Fruit fly (Drosophila melanogaster) whole organism, embryonic: ENCODE data around the gene CecB.

Source experiments
- CG10274 ChIP-seq: fragments of 200-800 bp; sonication (Bioruptor generic); optimal IDR thresholded peaks from 3 replicates; lab custom pipeline; 2017; ENCODE audit warnings: missing biosample characterization, mild to moderate bottlenecking, missing genetic modification characterization
- CG10366 ChIP-seq: fragments of 200-800 bp; sonication (Bioruptor generic); IDR thresholded peaks from 2 replicates; pipeline ENCODE4 v1.3.6; 2022; ENCODE audit warnings: missing biosample characterization, missing genetic modification characterization
- CG10462 ChIP-seq: fragments of 200-800 bp; sonication (Bioruptor generic); optimal IDR thresholded peaks from 2 replicates; lab custom pipeline; 2016; ENCODE audit warnings: missing biosample characterization, missing genetic modification characterization
- CG10979 ChIP-seq: fragments of 200-800 bp; sonication (Bioruptor generic); optimal IDR thresholded peaks from 2 replicates; lab custom pipeline; 2018; ENCODE audit warnings: missing biosample characterization, mild to moderate bottlenecking, missing genetic modification characterization, moderate library complexity
- CG13775 ChIP-seq: fragments of 200-800 bp; sonication (Bioruptor generic); optimal IDR thresholded peaks from 3 replicates; lab custom pipeline; 2017; ENCODE audit warnings: missing biosample characterization, mild to moderate bottlenecking, missing genetic modification characterization
- CG16863 ChIP-seq: fragments of 200-800 bp; sonication (Bioruptor generic); optimal IDR thresholded peaks from 3 replicates; lab custom pipeline; 2016; ENCODE audit warnings: missing biosample characterization, missing genetic modification characterization
- CG2199 ChIP-seq: fragments of 200-800 bp; sonication (Bioruptor generic); IDR thresholded peaks from 3 replicates; pipeline ENCODE4 v1.3.6; 2022; ENCODE audit warnings: missing biosample characterization, missing genetic modification characterization
- CG2202 ChIP-seq: fragments of 200-800 bp; sonication (Bioruptor generic); optimal IDR thresholded peaks from 2 replicates; lab custom pipeline; 2018; ENCODE audit warnings: missing biosample characterization, mild to moderate bottlenecking, missing genetic modification characterization
- CG2712 ChIP-seq: fragments of 200-800 bp; optimal IDR thresholded peaks from 3 replicates; lab custom pipeline; 2019; ENCODE audit warnings: missing biosample characterization, mild to moderate bottlenecking, missing genetic modification characterization, moderate library complexity
- CG2889 ChIP-seq: fragments of 200-800 bp; sonication (Bioruptor generic); IDR thresholded peaks from 3 replicates; pipeline ENCODE4 v1.3.6; 2022; ENCODE audit warnings: missing biosample characterization, missing genetic modification characterization
- CG30403 ChIP-seq: fragments of 200-800 bp; sonication (Bioruptor generic); optimal IDR thresholded peaks from 3 replicates; lab custom pipeline; 2016; ENCODE audit warnings: missing biosample characterization, missing genetic modification characterization
- CG3407 ChIP-seq: fragments of 200-800 bp; sonication (Bioruptor generic); optimal IDR thresholded peaks from 2 replicates; lab custom pipeline; 2018; ENCODE audit warnings: missing biosample characterization, mild to moderate bottlenecking, missing genetic modification characterization
- CG4282 ChIP-seq: fragments of 200-800 bp; sonication (Bioruptor generic); optimal IDR thresholded peaks from 2 replicates; lab custom pipeline; 2016; ENCODE audit warnings: missing biosample characterization, missing genetic modification characterization
- CG4820 ChIP-seq: fragments of 200-800 bp; sonication (Bioruptor generic); optimal IDR thresholded peaks from 3 replicates; lab custom pipeline; 2016; ENCODE audit warnings: missing biosample characterization, missing genetic modification characterization
- CG5953 ChIP-seq: fragments of 200-800 bp; sonication (Bioruptor generic); IDR thresholded peaks from 2 replicates; pipeline ENCODE4 v1.3.6; 2022; ENCODE audit warnings: missing biosample characterization, missing genetic modification characterization
- CG6175 ChIP-seq: fragments of 200-800 bp; sonication (Bioruptor generic); IDR thresholded peaks from 3 replicates; pipeline ENCODE4 v1.3.6; 2022; ENCODE audit warnings: missing biosample characterization, missing genetic modification characterization
- CG7987 ChIP-seq: fragments of 200-800 bp; sonication (Bioruptor generic); optimal IDR thresholded peaks from 2 replicates; lab custom pipeline; 2018; ENCODE audit warnings: missing biosample characterization, mild to moderate bottlenecking, missing genetic modification characterization, moderate library complexity
- CG9437 ChIP-seq: fragments of 200-800 bp; sonication (Bioruptor generic); optimal IDR thresholded peaks from 2 replicates; lab custom pipeline; 2018; ENCODE audit warnings: missing biosample characterization, mild to moderate bottlenecking, missing genetic modification characterization
- Drgx ChIP-seq: fragments of 200-800 bp; sonication (Bioruptor generic); IDR thresholded peaks from 2 replicates; pipeline ENCODE4 v1.3.6; 2022; ENCODE audit warnings: missing biosample characterization, missing genetic modification characterization
- Ets65A ChIP-seq: fragments of 200-800 bp; sonication (Bioruptor generic); peaks from one replicate; lab custom pipeline; 2016; ENCODE audit warnings: missing biosample characterization, missing genetic modification characterization
- Hmx ChIP-seq: fragments of 200-800 bp; sonication (Bioruptor generic); optimal IDR thresholded peaks from 2 replicates; lab custom pipeline; 2016; ENCODE audit warnings: missing biosample characterization, missing genetic modification characterization
- Hr51 ChIP-seq, 2 experiments: fragments of 200-800 bp; sonication (Bioruptor generic); optimal IDR thresholded peaks; 2 replicates in 1 of 2; 3 replicates in 1 of 2; lab custom pipeline; 2016 to 2018; ENCODE audit warnings: missing biosample characterization in 2 of 2, missing genetic modification characterization in 2 of 2, mild to moderate bottlenecking in 1 of 2, moderate library complexity in 1 of 2
- Hsf ChIP-seq: fragments of 200-800 bp; sonication (Bioruptor generic); optimal IDR thresholded peaks from 3 replicates; lab custom pipeline; 2016; ENCODE audit warnings: missing biosample characterization, missing genetic modification characterization
- Lim3 ChIP-seq: fragments of 200-800 bp; sonication (Bioruptor generic); IDR thresholded peaks from 2 replicates; pipeline ENCODE4 v1.3.6; 2022; ENCODE audit warnings: missing biosample characterization, missing genetic modification characterization
- NFAT ChIP-seq: fragments of 200-800 bp; sonication (Bioruptor generic); IDR thresholded peaks from 2 replicates; pipeline ENCODE4 v1.3.6; 2022; ENCODE audit warnings: missing biosample characterization, missing genetic modification characterization
- Side ChIP-seq: fragments of 200-800 bp; sonication (Bioruptor generic); optimal IDR thresholded peaks from 2 replicates; lab custom pipeline; 2016; ENCODE audit warnings: missing biosample characterization, missing genetic modification characterization
- Sin3A ChIP-seq: fragments of >200 bp; optimal IDR thresholded peaks from 2 replicates; lab custom pipeline; 2018
- Sry-δ ChIP-seq: fragments of 200-800 bp; sonication (Bioruptor generic); optimal IDR thresholded peaks from 2 replicates; lab custom pipeline; 2016; ENCODE audit warnings: missing biosample characterization, missing genetic modification characterization
- Xrp1 ChIP-seq: fragments of 200-800 bp; sonication (Bioruptor generic); IDR thresholded peaks from 2 replicates; pipeline ENCODE4 v1.3.6; 2022; ENCODE audit warnings: missing biosample characterization, missing genetic modification characterization
- ato ChIP-seq: fragments of 200-800 bp; sonication (Bioruptor generic); IDR thresholded peaks from 2 replicates; pipeline ENCODE4 v1.3.6; 2022; ENCODE audit warnings: missing biosample characterization, missing genetic modification characterization; ENCODE audit not compliant: partially characterized antibody
- az2 ChIP-seq: fragments of 200-800 bp; sonication (Bioruptor generic); optimal IDR thresholded peaks from 3 replicates; lab custom pipeline; 2016; ENCODE audit warnings: missing biosample characterization, missing genetic modification characterization
- bbx ChIP-seq: fragments of 200-800 bp; sonication (Bioruptor generic); IDR thresholded peaks from 2 replicates; pipeline ENCODE4 v1.3.6; 2022; ENCODE audit warnings: missing biosample characterization, missing genetic modification characterization; ENCODE audit not compliant: partially characterized antibody
- cad ChIP-seq: fragments of >200 bp; optimal IDR thresholded peaks from 2 replicates; lab custom pipeline; 2017; ENCODE audit warnings: missing biosample characterization, missing genetic modification characterization
- cato ChIP-seq: fragments of 200-800 bp; sonication (Bioruptor generic); optimal IDR thresholded peaks from 2 replicates; lab custom pipeline; 2016; ENCODE audit warnings: missing biosample characterization, missing genetic modification characterization, borderline replicate concordance
- chif ChIP-seq, 2 experiments: fragments of 200-800 bp; sonication (Bioruptor generic); optimal IDR thresholded peaks; 3 replicates each; lab custom pipeline; 2016; ENCODE audit warnings: missing biosample characterization in 2 of 2, missing genetic modification characterization in 2 of 2
- dan ChIP-seq: fragments of 200-800 bp; sonication (Bioruptor generic); IDR thresholded peaks from 2 replicates; pipeline ENCODE4 v1.3.6; 2022; ENCODE audit warnings: missing biosample characterization, missing genetic modification characterization
- dimm ChIP-seq: fragments of 200-800 bp; sonication (Bioruptor generic); IDR thresholded peaks from 2 replicates; pipeline ENCODE4 v1.3.6; 2022; ENCODE audit warnings: missing biosample characterization, missing genetic modification characterization
- dmrt11E ChIP-seq: fragments of 200-800 bp; sonication (Bioruptor generic); optimal IDR thresholded peaks from 3 replicates; lab custom pipeline; 2018; ENCODE audit warnings: missing biosample characterization, mild to moderate bottlenecking, missing genetic modification characterization, moderate library complexity
- dpn ChIP-seq, 2 experiments: fragments of 200-800 bp; sonication (Bioruptor generic); optimal IDR thresholded peaks; 3 replicates each; lab custom pipeline; 2016; ENCODE audit warnings: missing biosample characterization in 2 of 2, missing genetic modification characterization in 2 of 2
- fd64A ChIP-seq: fragments of 200-800 bp; sonication (Bioruptor generic); optimal IDR thresholded peaks from 3 replicates; lab custom pipeline; 2018; ENCODE audit warnings: missing biosample characterization, mild to moderate bottlenecking, missing genetic modification characterization
- fd96Cb ChIP-seq: fragments of 200-800 bp; sonication (Bioruptor generic); optimal IDR thresholded peaks from 2 replicates; lab custom pipeline; 2018; ENCODE audit warnings: missing biosample characterization, mild to moderate bottlenecking, missing genetic modification characterization, moderate library complexity
- grau ChIP-seq: fragments of 200-800 bp; optimal IDR thresholded peaks from 3 replicates; lab custom pipeline; 2019; ENCODE audit warnings: missing biosample characterization, mild to moderate bottlenecking, missing genetic modification characterization, moderate library complexity
- gro ChIP-seq: fragments of 200-800 bp; sonication (Bioruptor generic); optimal IDR thresholded peaks from 2 replicates; lab custom pipeline; 2016; ENCODE audit warnings: missing biosample characterization, missing genetic modification characterization
- hbn ChIP-seq: fragments of 200-800 bp; sonication (Bioruptor generic); IDR thresholded peaks from 2 replicates; pipeline ENCODE4 v1.3.6; 2022; ENCODE audit warnings: missing biosample characterization, missing genetic modification characterization; ENCODE audit not compliant: partially characterized antibody
- inv ChIP-seq: fragments of 200-800 bp; sonication (Bioruptor generic); IDR thresholded peaks from 2 replicates; pipeline ENCODE4 v1.3.6; 2022; ENCODE audit warnings: missing biosample characterization, missing genetic modification characterization; ENCODE audit not compliant: partially characterized antibody
- jumu ChIP-seq: fragments of 200-800 bp; sonication (Bioruptor generic); optimal IDR thresholded peaks from 3 replicates; lab custom pipeline; 2016; ENCODE audit warnings: missing biosample characterization, missing genetic modification characterization
- luna ChIP-seq: fragments of 200-800 bp; sonication (Bioruptor generic); optimal IDR thresholded peaks from 2 replicates; lab custom pipeline; 2016; ENCODE audit warnings: missing biosample characterization, missing genetic modification characterization
- mld ChIP-seq: fragments of 200-800 bp; sonication (Bioruptor generic); IDR thresholded peaks from 3 replicates; pipeline ENCODE4 v1.3.6; 2022; ENCODE audit warnings: missing biosample characterization, missing genetic modification characterization; ENCODE audit not compliant: partially characterized antibody
- oc ChIP-seq: fragments of 200-800 bp; sonication (Bioruptor generic); optimal IDR thresholded peaks from 2 replicates; lab custom pipeline; 2018; ENCODE audit warnings: missing biosample characterization, mild to moderate bottlenecking, missing genetic modification characterization, moderate library complexity
- scrt ChIP-seq: fragments of 200-800 bp; sonication (Bioruptor generic); optimal IDR thresholded peaks from 2 replicates; lab custom pipeline; 2018; ENCODE audit warnings: missing biosample characterization, mild to moderate bottlenecking, missing genetic modification characterization, moderate library complexity
- stc ChIP-seq: fragments of 200-800 bp; sonication (Bioruptor generic); IDR thresholded peaks from 2 replicates; pipeline ENCODE4 v1.3.6; 2022; ENCODE audit warnings: missing biosample characterization, missing genetic modification characterization
- twi ChIP-seq: fragments of 200-800 bp; optimal IDR thresholded peaks from 2 replicates; lab custom pipeline; 2019; ENCODE audit warnings: missing biosample characterization, mild to moderate bottlenecking, missing genetic modification characterization, moderate library complexity

Gene CecB

dm6 chr3R:30195606-30196049, 18.0 kb downstream of the CecB start (continued):
- TF ChIP-seq luna: no peak
- TF ChIP-seq CG6175: no peak
- no peak for TF ChIP-seq Sin3A (lab: Kevin White, UChicago)
- no peak for TF ChIP-seq CG10274 (GFP tag; lab: Kevin White, UChicago)
- peak; percentile 21 to 32 for TF ChIP-seq Hr51 (GFP tag; optimal IDR thresholded peaks at IDR 0.05; lab: Kevin White, UChicago)
- TF ChIP-seq CG4820 (GFP tag; lab: Kevin White, UChicago): no peak
- no peak for TF ChIP-seq inv (GFP tag; lab: Robert Waterston, UW)
- TF ChIP-seq scrt (GFP tag; lab: Kevin White, UChicago): peak; percentile 36
- TF ChIP-seq Side (GFP tag; lab: Kevin White, UChicago): peak; percentile 5
- TF ChIP-seq CG3407: no peak
- peak; percentile 35; the same call in 1 of the 2 replicates for TF ChIP-seq Drgx (GFP tag; lab: Robert Waterston, UW)
- TF ChIP-seq fd96Cb: no peak
- TF ChIP-seq fd64A (GFP tag; lab: Kevin White, UChicago): no peak
- TF ChIP-seq CG13775 (GFP tag; lab: Kevin White, UChicago): no peak
- no peak for TF ChIP-seq cad (GFP tag; lab: Kevin White, UChicago)
- no peak for TF ChIP-seq Hmx (GFP tag; lab: Kevin White, UChicago)
- TF ChIP-seq bbx (GFP tag; lab: Robert Waterston, UW): no peak
- peak; percentile 36 for TF ChIP-seq CG7987 (GFP tag; lab: Kevin White, UChicago)
- TF ChIP-seq jumu (GFP tag; lab: Kevin White, UChicago): no peak
- TF ChIP-seq CG10366 (GFP tag; lab: Robert Waterston, UW): peak; percentile 36; the same call in 1 of the 2 replicates
- no peak for TF ChIP-seq CG2199 (GFP tag; lab: Robert Waterston, UW)
- no peak for TF ChIP-seq twi
- TF ChIP-seq CG10462 (GFP tag; lab: Kevin White, UChicago): no peak
- TF ChIP-seq CG4282 (GFP tag; lab: Kevin White, UChicago): no peak
- no peak for TF ChIP-seq gro (GFP tag; lab: Kevin White, UChicago)
- TF ChIP-seq Xrp1 (GFP tag; lab: Robert Waterston, UW): peak; percentile 43; the same call in 1 of the 2 replicates
- peak; percentile 36 for TF ChIP-seq CG30403 (GFP tag; lab: Kevin White, UChicago)
- no peak for TF ChIP-seq dan (GFP tag; lab: Robert Waterston, UW)
- peak; percentile 55 for TF ChIP-seq grau (tag; lab: Kevin White, UChicago)
- TF ChIP-seq CG2712 (tag; lab: Kevin White, UChicago): peak; percentile 25
- no peak for TF ChIP-seq cato (GFP tag; lab: Kevin White, UChicago)
- TF ChIP-seq Lim3: no peak
- TF ChIP-seq stc (GFP tag; lab: Robert Waterston, UW): peak; percentile 39
- no peak for TF ChIP-seq dimm (GFP tag; lab: Robert Waterston, UW)
- TF ChIP-seq dpn (GFP tag; optimal IDR thresholded peaks at IDR 0.05; lab: Kevin White, UChicago): peak in 1 of 2 experiments; percentile 63
- TF ChIP-seq CG10979 (tag; lab: Kevin White, UChicago): no peak
- peak; percentile 5 for TF ChIP-seq Sry-δ (GFP tag; lab: Kevin White, UChicago)
- TF ChIP-seq CG2202 (tag; lab: Kevin White, UChicago): no peak
- no peak for TF ChIP-seq az2 (GFP tag; lab: Kevin White, UChicago)
- 0 out of 3 replicates have a peak, but pooled peaks have one; percentile 4 for TF ChIP-seq CG2889
- TF ChIP-seq ato: 0 out of 2 replicates have a peak, but pooled peaks have one; percentile 10
- TF ChIP-seq dmrt11E: no peak
- peak; percentile 9 for TF ChIP-seq chif (GFP tag; optimal IDR thresholded peaks at IDR 0.05; lab: Kevin White, UChicago)
- no peak for TF ChIP-seq CG16863 (GFP tag; lab: Kevin White, UChicago)
- TF ChIP-seq CG5953 (GFP tag; lab: Robert Waterston, UW): no peak
- no peak for TF ChIP-seq Ets65A (GFP tag; lab: Kevin White, UChicago)
- peak; percentile 74 for TF ChIP-seq NFAT
- TF ChIP-seq mld: no peak
- TF ChIP-seq Hsf: peak; percentile 46
- no peak for TF ChIP-seq oc (tag; lab: Kevin White, UChicago)
- TF ChIP-seq CG9437 (GFP tag; lab: Kevin White, UChicago): no peak
- no peak for TF ChIP-seq hbn (GFP tag; lab: Robert Waterston, UW)
